Fruit fly (Drosophila melanogaster) whole organism, embryonic: ENCODE measurements around the gene CG7653.
A peak's percentile ranks its signal among the peaks of the same experiment; 100 is the strongest.

Experiments used
- Bdp1 ChIP-seq: fragments of 200-800 bp; sonication (Bioruptor generic); optimal IDR thresholded peaks from 3 replicates; lab custom pipeline; 2016; ENCODE audit warnings: missing biosample characterization, missing genetic modification characterization
- BtbVII ChIP-seq: fragments of 200-800 bp; sonication (Bioruptor generic); optimal IDR thresholded peaks from 3 replicates; lab custom pipeline; 2017; ENCODE audit warnings: missing biosample characterization, mild to moderate bottlenecking, missing genetic modification characterization
- CG10147 ChIP-seq: fragments of 200-800 bp; sonication (Bioruptor generic); optimal IDR thresholded peaks from 2 replicates; lab custom pipeline; 2019; ENCODE audit warnings: missing biosample characterization, mild to moderate bottlenecking, missing genetic modification characterization, moderate library complexity
- CG10366 ChIP-seq: fragments of 200-800 bp; sonication (Bioruptor generic); IDR thresholded peaks from 2 replicates; pipeline ENCODE4 v1.3.6; 2022; ENCODE audit warnings: missing biosample characterization, missing genetic modification characterization
- CG10565 ChIP-seq: fragments of 200-800 bp; sonication (Bioruptor generic); optimal IDR thresholded peaks from 3 replicates; lab custom pipeline; 2016; ENCODE audit warnings: missing biosample characterization, mild to moderate bottlenecking, missing genetic modification characterization
- CG11093 ChIP-seq: fragments of 200-800 bp; sonication (Bioruptor generic); IDR thresholded peaks from 3 replicates; pipeline ENCODE4 v1.3.6; 2022; ENCODE audit warnings: missing biosample characterization, missing genetic modification characterization
- CG11456 ChIP-seq: fragments of 200-800 bp; sonication (Bioruptor generic); IDR thresholded peaks from 3 replicates; pipeline ENCODE4 v1.3.6; 2022; ENCODE audit warnings: missing biosample characterization, missing genetic modification characterization
- CG11696 ChIP-seq: fragments of 200-800 bp; sonication (Bioruptor generic); IDR thresholded peaks from 2 replicates; pipeline ENCODE4 v1.3.6; 2022; ENCODE audit warnings: missing biosample characterization, missing genetic modification characterization
- CG13287 ChIP-seq: fragments of 200-800 bp; sonication (Bioruptor generic); IDR thresholded peaks from 2 replicates; pipeline ENCODE4 v1.3.6; 2022; ENCODE audit warnings: missing biosample characterization, missing genetic modification characterization; ENCODE audit not compliant: partially characterized antibody
- CG15011 ChIP-seq: fragments of 200-800 bp; sonication (Bioruptor generic); optimal IDR thresholded peaks from 3 replicates; lab custom pipeline; 2018; ENCODE audit warnings: missing biosample characterization, mild to moderate bottlenecking, missing genetic modification characterization
- CG4404 ChIP-seq: fragments of 200-800 bp; sonication (Bioruptor generic); IDR thresholded peaks from 2 replicates; pipeline ENCODE4 v1.3.6; 2022; ENCODE audit warnings: missing biosample characterization, missing genetic modification characterization
- CG4854 ChIP-seq: fragments of 200-800 bp; sonication (Bioruptor generic); optimal IDR thresholded peaks from 2 replicates; lab custom pipeline; 2016; ENCODE audit warnings: missing biosample characterization, missing genetic modification characterization, inconsistent platforms
- CG6272 ChIP-seq: fragments of 200-800 bp; sonication (Bioruptor generic); IDR thresholded peaks from 2 replicates; pipeline ENCODE4 v1.3.6; 2022; ENCODE audit warnings: missing biosample characterization, missing genetic modification characterization
- CG7745 ChIP-seq: fragments of 200-800 bp; sonication (Bioruptor generic); optimal IDR thresholded peaks from 2 replicates; lab custom pipeline; 2018; ENCODE audit warnings: missing biosample characterization, mild to moderate bottlenecking, missing genetic modification characterization, moderate library complexity
- CG7987 ChIP-seq: fragments of 200-800 bp; sonication (Bioruptor generic); optimal IDR thresholded peaks from 2 replicates; lab custom pipeline; 2018; ENCODE audit warnings: missing biosample characterization, mild to moderate bottlenecking, missing genetic modification characterization, moderate library complexity
- CG8478 ChIP-seq: fragments of >200 bp; optimal IDR thresholded peaks from 2 replicates; lab custom pipeline; 2018
- CG8944 ChIP-seq: fragments of 200-800 bp; sonication (Bioruptor generic); optimal IDR thresholded peaks from 3 replicates; lab custom pipeline; 2016; ENCODE audit warnings: missing biosample characterization, missing genetic modification characterization
- CG9817 ChIP-seq: fragments of 200-800 bp; sonication (Bioruptor generic); optimal IDR thresholded peaks from 2 replicates; lab custom pipeline; 2018; ENCODE audit warnings: missing biosample characterization, mild to moderate bottlenecking, missing genetic modification characterization, moderate library complexity
- CoRest ChIP-seq: fragments of 200-800 bp; sonication (Bioruptor generic); optimal IDR thresholded peaks from 3 replicates; lab custom pipeline; 2018; ENCODE audit warnings: missing biosample characterization, mild to moderate bottlenecking, missing genetic modification characterization, moderate library complexity
- CrebB ChIP-seq: fragments of 200-800 bp; sonication (Bioruptor generic); optimal IDR thresholded peaks from 3 replicates; lab custom pipeline; 2018; ENCODE audit warnings: missing biosample characterization, mild to moderate bottlenecking, missing genetic modification characterization
- Dbx ChIP-seq: fragments of 200-800 bp; sonication (Bioruptor generic); IDR thresholded peaks from 3 replicates; pipeline ENCODE4 v1.3.6; 2022; ENCODE audit warnings: missing biosample characterization, missing genetic modification characterization
- Hmx ChIP-seq: fragments of 200-800 bp; sonication (Bioruptor generic); optimal IDR thresholded peaks from 2 replicates; lab custom pipeline; 2016; ENCODE audit warnings: missing biosample characterization, missing genetic modification characterization
- MTF-1 ChIP-seq: fragments of 200-800 bp; sonication (Bioruptor generic); optimal IDR thresholded peaks from 2 replicates; lab custom pipeline; 2018; ENCODE audit warnings: missing biosample characterization, mild to moderate bottlenecking, missing genetic modification characterization, borderline replicate concordance
- Nf-YA ChIP-seq: fragments of 200-800 bp; sonication (Bioruptor generic); IDR thresholded peaks from 2 replicates; pipeline ENCODE4 v1.3.6; 2022; ENCODE audit warnings: missing biosample characterization, missing genetic modification characterization
- Nf-YC ChIP-seq: fragments of 200-800 bp; optimal IDR thresholded peaks from 3 replicates; lab custom pipeline; 2019; ENCODE audit warnings: missing biosample characterization, mild to moderate bottlenecking, missing genetic modification characterization, moderate library complexity
- Spps ChIP-seq: fragments of 200-800 bp; sonication (Bioruptor generic); optimal IDR thresholded peaks from 2 replicates; lab custom pipeline; 2018; ENCODE audit warnings: missing biosample characterization, mild to moderate bottlenecking, missing genetic modification characterization
- TFAM ChIP-seq: fragments of 200-800 bp; sonication (Bioruptor generic); optimal IDR thresholded peaks from 2 replicates; lab custom pipeline; 2017; ENCODE audit warnings: missing biosample characterization, missing genetic modification characterization, inconsistent platforms
- Xbp1 ChIP-seq: fragments of 200-800 bp; sonication (Bioruptor generic); optimal IDR thresholded peaks from 3 replicates; lab custom pipeline; 2016; ENCODE audit warnings: missing biosample characterization, mild to moderate bottlenecking, missing genetic modification characterization
- amos ChIP-seq: fragments of 200-800 bp; sonication (Bioruptor generic); IDR thresholded peaks from 2 replicates; pipeline ENCODE4 v1.3.6; 2022; ENCODE audit warnings: missing biosample characterization, missing genetic modification characterization; ENCODE audit not compliant: partially characterized antibody
- bbx ChIP-seq: fragments of 200-800 bp; sonication (Bioruptor generic); IDR thresholded peaks from 2 replicates; pipeline ENCODE4 v1.3.6; 2022; ENCODE audit warnings: missing biosample characterization, missing genetic modification characterization; ENCODE audit not compliant: partially characterized antibody
- bsh ChIP-seq, 2 experiments: fragments of 200-800 bp; sonication (Bioruptor generic); optimal IDR thresholded peaks; 2 replicates each; lab custom pipeline; 2017 to 2018; ENCODE audit warnings: mild to moderate bottlenecking in 2 of 2, missing biosample characterization in 2 of 2, missing genetic modification characterization in 2 of 2, moderate library complexity in 1 of 2
- ci ChIP-seq: fragments of 200-800 bp; sonication (Bioruptor generic); IDR thresholded peaks from 3 replicates; pipeline ENCODE4 v1.3.6; 2022; ENCODE audit warnings: missing biosample characterization, missing genetic modification characterization
- crp ChIP-seq, 2 experiments: fragments of 200-800 bp; sonication (Bioruptor generic); optimal IDR thresholded peaks; 2 replicates in 1 of 2; 3 replicates in 1 of 2; lab custom pipeline; 2017; ENCODE audit warnings: missing biosample characterization in 2 of 2, missing genetic modification characterization in 2 of 2, mild to moderate bottlenecking in 1 of 2, moderate library complexity in 1 of 2
- dm ChIP-seq: fragments of 200-800 bp; sonication (Bioruptor generic); optimal IDR thresholded peaks from 3 replicates; lab custom pipeline; 2016; ENCODE audit warnings: missing biosample characterization, missing genetic modification characterization
- ems ChIP-seq: fragments of 200-800 bp; sonication (Bioruptor generic); optimal IDR thresholded peaks from 3 replicates; lab custom pipeline; 2016; ENCODE audit warnings: missing biosample characterization, missing genetic modification characterization
- gce ChIP-seq: fragments of 200-800 bp; sonication (Bioruptor generic); IDR thresholded peaks from 3 replicates; pipeline ENCODE4 v1.3.6; 2022; ENCODE audit warnings: missing biosample characterization, missing genetic modification characterization
- ind ChIP-seq: fragments of 200-800 bp; sonication (Bioruptor generic); optimal IDR thresholded peaks from 3 replicates; lab custom pipeline; 2016; ENCODE audit warnings: missing biosample characterization, missing genetic modification characterization
- jigr1 ChIP-seq: fragments of 200-800 bp; sonication (Bioruptor generic); IDR thresholded peaks from 3 replicates; pipeline ENCODE4 v1.3.6; 2022; ENCODE audit warnings: missing biosample characterization, missing genetic modification characterization
- kni ChIP-seq: fragments of 200-800 bp; sonication (Bioruptor generic); optimal IDR thresholded peaks from 3 replicates; lab custom pipeline; 2017; ENCODE audit warnings: mild to moderate bottlenecking, missing biosample characterization, missing genetic modification reagents, missing genetic modification characterization
- lbe ChIP-seq: fragments of 200-800 bp; sonication (Bioruptor generic); optimal IDR thresholded peaks from 2 replicates; lab custom pipeline; 2016; ENCODE audit warnings: missing biosample characterization, mild to moderate bottlenecking, missing genetic modification characterization
- luna ChIP-seq: fragments of 200-800 bp; sonication (Bioruptor generic); optimal IDR thresholded peaks from 2 replicates; lab custom pipeline; 2016; ENCODE audit warnings: missing biosample characterization, missing genetic modification characterization
- pfk ChIP-seq: fragments of 200-800 bp; sonication (Bioruptor generic); optimal IDR thresholded peaks from 2 replicates; lab custom pipeline; 2018; ENCODE audit warnings: missing biosample characterization, mild to moderate bottlenecking, missing genetic modification characterization, moderate library complexity
- sc ChIP-seq, 3 experiments: fragments of >200 bp in 2 of 3; fragments of 200-800 bp in 1 of 3; sonication (Bioruptor generic) in 1 of 3; optimal IDR thresholded peaks; 2 replicates in 2 of 3; 3 replicates in 1 of 3; lab custom pipeline; 2017; ENCODE audit warnings: mild to moderate bottlenecking in 1 of 3, missing biosample characterization in 1 of 3, missing genetic modification characterization in 1 of 3, missing genetic modification reagents in 1 of 3
- scrt ChIP-seq: fragments of 200-800 bp; sonication (Bioruptor generic); optimal IDR thresholded peaks from 2 replicates; lab custom pipeline; 2018; ENCODE audit warnings: missing biosample characterization, mild to moderate bottlenecking, missing genetic modification characterization, moderate library complexity
- shn ChIP-seq: fragments of 200-800 bp; sonication (Bioruptor generic); optimal IDR thresholded peaks from 3 replicates; lab custom pipeline; 2016; ENCODE audit warnings: missing biosample characterization, missing genetic modification characterization
- stc ChIP-seq: fragments of 200-800 bp; sonication (Bioruptor generic); IDR thresholded peaks from 2 replicates; pipeline ENCODE4 v1.3.6; 2022; ENCODE audit warnings: missing biosample characterization, missing genetic modification characterization
- vvl ChIP-seq: fragments of 200-800 bp; sonication (Bioruptor generic); IDR thresholded peaks from 2 replicates; pipeline ENCODE4 v1.3.6; 2022; ENCODE audit warnings: missing biosample characterization, missing genetic modification characterization
- wek ChIP-seq: fragments of 200-800 bp; sonication (Bioruptor generic); optimal IDR thresholded peaks from 3 replicates; lab custom pipeline; 2018; ENCODE audit warnings: missing biosample characterization, mild to moderate bottlenecking, missing genetic modification characterization, moderate library complexity
- zfh1 ChIP-seq: fragments of 200-800 bp; sonication (Bioruptor generic); IDR thresholded peaks from 3 replicates; pipeline ENCODE4 v1.3.6; 2022; ENCODE audit warnings: missing biosample characterization, missing genetic modification characterization

CG7653 gene

dm6 chr2L:15910937-15911590 is 31.1 kb upstream of the CG7653 start (continued):
- TF ChIP-seq CG8944: peak; percentile 94
- peak; percentile 93 for TF ChIP-seq kni (GFP tag; lab: Kevin White, UChicago)
- peak; percentile 97 for TF ChIP-seq stc (GFP tag; lab: Robert Waterston, UW)
- peak; percentile 97 for TF ChIP-seq vvl (GFP tag; lab: Robert Waterston, UW)
- peak; percentile 98 for TF ChIP-seq CoRest
- TF ChIP-seq CG4404 (GFP tag; lab: Robert Waterston, UW): peak; percentile 87
- TF ChIP-seq CG7987 (GFP tag; lab: Kevin White, UChicago): peak; percentile 66
- TF ChIP-seq Xbp1 (GFP tag; lab: Kevin White, UChicago): peak; percentile 96
- peak; percentile 78 for TF ChIP-seq scrt (GFP tag; lab: Kevin White, UChicago)
- peak; percentile 46 for TF ChIP-seq pfk (GFP tag; lab: Kevin White, UChicago)
- peak; percentile 87 for TF ChIP-seq jigr1 (GFP tag; lab: Robert Waterston, UW)
- TF ChIP-seq CG4854 (GFP tag; lab: Kevin White, UChicago): peak; percentile 92
- peak; percentile 85 for TF ChIP-seq Nf-YA (GFP tag; lab: Robert Waterston, UW)
- peak; percentile 91 for TF ChIP-seq CG11456 (GFP tag; lab: Robert Waterston, UW)
- no peak for TF ChIP-seq bbx (GFP tag; lab: Robert Waterston, UW)
- peak; percentile 97 for TF ChIP-seq CG9817 (tag; lab: Kevin White, UChicago)
- TF ChIP-seq CrebB (tag; lab: Kevin White, UChicago): peak; percentile 93
- peak; percentile 82 for TF ChIP-seq CG10565
- no peak for TF ChIP-seq sc (optimal IDR thresholded peaks at IDR 0.05; lab: Kevin White, UChicago)
- TF ChIP-seq sc (GFP tag; optimal IDR thresholded peaks at IDR 0.05; lab: Kevin White, UChicago): peak; percentile 95
- peak; percentile 75 for TF ChIP-seq Hmx (GFP tag; lab: Kevin White, UChicago)
- TF ChIP-seq lbe (GFP tag; lab: Kevin White, UChicago): peak; percentile 92
- TF ChIP-seq CG7745 (tag; lab: Kevin White, UChicago): peak; percentile 63
- peak; percentile 92 for TF ChIP-seq CG6272 (GFP tag; lab: Robert Waterston, UW)
- TF ChIP-seq CG13287 (GFP tag; lab: Robert Waterston, UW): no peak; the same call in 1 of the 2 replicates
- TF ChIP-seq CG11093 (GFP tag; lab: Robert Waterston, UW): peak; percentile 92
- TF ChIP-seq Nf-YC (tag; lab: Kevin White, UChicago): peak; percentile 85
- peak; percentile 2 to 64 for TF ChIP-seq crp (GFP tag; optimal IDR thresholded peaks at IDR 0.05; lab: Kevin White, UChicago)
- peak; percentile 91 for TF ChIP-seq BtbVII
- TF ChIP-seq CG10366 (GFP tag; lab: Robert Waterston, UW): peak; percentile 97
- TF ChIP-seq MTF-1 (GFP tag; lab: Kevin White, UChicago): peak; percentile 67
- TF ChIP-seq ind (GFP tag; lab: Kevin White, UChicago): peak; percentile 96
- TF ChIP-seq CG15011 (GFP tag; lab: Kevin White, UChicago): peak; percentile 89
- TF ChIP-seq ci (GFP tag; lab: Robert Waterston, UW): peak; percentile 97
- TF ChIP-seq Dbx (GFP tag; lab: Robert Waterston, UW): peak; percentile 86
- TF ChIP-seq CG10147 (GFP tag; lab: Kevin White, UChicago): peak; percentile 83
- TF ChIP-seq Spps (tag; lab: Kevin White, UChicago): peak; percentile 93
- TF ChIP-seq bsh (GFP tag; optimal IDR thresholded peaks at IDR 0.05; lab: Kevin White, UChicago): peak; percentile 69 to 98
- TF ChIP-seq CG11696 (GFP tag; lab: Robert Waterston, UW): peak; percentile 90
- peak; percentile 80 for TF ChIP-seq TFAM (GFP tag; lab: Kevin White, UChicago)
- TF ChIP-seq Bdp1: peak; percentile 89
- peak; percentile 93 for TF ChIP-seq shn (GFP tag; lab: Kevin White, UChicago)
- TF ChIP-seq CG8478 (lab: Kevin White, UChicago): no peak
- TF ChIP-seq wek: peak; percentile 92
- TF ChIP-seq luna (GFP tag; lab: Kevin White, UChicago): peak; percentile 87
- peak; percentile 95 for TF ChIP-seq zfh1 (GFP tag; lab: Robert Waterston, UW)
- TF ChIP-seq gce (GFP tag; lab: Robert Waterston, UW): peak; percentile 94
- peak; percentile 84 for TF ChIP-seq dm (GFP tag; lab: Kevin White, UChicago)
- TF ChIP-seq ems (GFP tag; lab: Kevin White, UChicago): peak; percentile 93
- no peak for TF ChIP-seq amos (GFP tag; lab: Robert Waterston, UW)
